Worm (Caenorhabditis elegans) whole organism, L3 larva: ENCODE measurements around the gene Y41E3.22.

Experiments
- lin-15B ChIP-seq: fragments of 150-350 bp; optimal IDR thresholded peaks from 2 replicates; lab custom pipeline; 2014; ENCODE audit warnings: missing biosample characterization, missing genetic modification characterization
- nhr-11 ChIP-seq: fragments of 150-350 bp; optimal IDR thresholded peaks from 2 replicates; lab custom pipeline; 2014; ENCODE audit warnings: missing biosample characterization, missing genetic modification characterization
- nhr-23 ChIP-seq: fragments of 150-350 bp; optimal IDR thresholded peaks from 2 replicates; lab custom pipeline; 2014; ENCODE audit warnings: missing biosample characterization, missing genetic modification reagents, missing genetic modification characterization
- nhr-76 ChIP-seq: fragments of 150-350 bp; sonication (generic microtip); optimal IDR thresholded peaks from 5 replicates; lab custom pipeline; 2014; ENCODE audit warnings: missing biosample characterization, missing genetic modification characterization
- zag-1 ChIP-seq: fragments of 150-350 bp; optimal IDR thresholded peaks from 2 replicates; lab custom pipeline; 2014; ENCODE audit warnings: missing biosample characterization, missing genetic modification characterization
- ztf-11 ChIP-seq: fragments of 150-350 bp; optimal IDR thresholded peaks from 2 replicates; lab custom pipeline; 2014; ENCODE audit warnings: missing biosample characterization, missing genetic modification characterization

ce11 chrIV:14909589-14909988 is 40.9 kb upstream of the Y41E3.22 start, which contains the start of gene pnc-2:
- TF ChIP-seq nhr-11 (tag; lab: Kevin White, UChicago): no peak
- no peak for TF ChIP-seq nhr-23
- TF ChIP-seq ztf-11 (tag; lab: Kevin White, UChicago): no peak
- no peak for TF ChIP-seq zag-1 (tag; lab: Kevin White, UChicago)
- no peak for TF ChIP-seq nhr-76 (tag; lab: Kevin White, UChicago)
- no peak for TF ChIP-seq lin-15B
